Fruit fly (Drosophila melanogaster): ENCODE results near the gene CG5245.

The CG5245 gene

dm6 chr3R:12426310-12426653, 3.1 kb upstream of the CG5245 start, which contains the start of gene NANS (continued):
- TF ChIP-seq CG43689 (GFP tag; IDR thresholded peaks at IDR 0.05), result no peak
- no peak for TF ChIP-seq CG9437 (GFP tag; optimal IDR thresholded peaks at IDR 0.05)
- peak; percentile 57 for TF ChIP-seq E2f2 (GFP tag; IDR thresholded peaks at IDR 0.05)
- TF ChIP-seq CG6765 (GFP tag; optimal IDR thresholded peaks at IDR 0.05), result peak; percentile 3
- TF ChIP-seq CG11247 (GFP tag; IDR thresholded peaks at IDR 0.05), result no peak
- TF ChIP-seq sna (GFP tag; IDR thresholded peaks at IDR 0.05; ENCODE audit: partially characterized antibody), result no peak
- TF ChIP-seq fd64A (GFP tag; optimal IDR thresholded peaks at IDR 0.05), result no peak
- TF ChIP-seq Awh (GFP tag; IDR thresholded peaks at IDR 0.05), result no peak
- TF ChIP-seq CG15073 (GFP tag; optimal IDR thresholded peaks at IDR 0.05), result no peak
- TF ChIP-seq stwl (tag; optimal IDR thresholded peaks at IDR 0.05), result peak; percentile 6
- no peak for TF ChIP-seq sima (GFP tag; optimal IDR thresholded peaks at IDR 0.05)
- TF ChIP-seq lbe (GFP tag; optimal IDR thresholded peaks at IDR 0.05), result peak; percentile 17
- TF ChIP-seq trem (tag; optimal IDR thresholded peaks at IDR 0.05), result no peak
- no peak for TF ChIP-seq Mad (GFP tag; optimal IDR thresholded peaks at IDR 0.05)
- TF ChIP-seq Atf6 (GFP tag; IDR thresholded peaks at IDR 0.05), result no peak
- no peak for TF ChIP-seq CG5245 (GFP tag; optimal IDR thresholded peaks at IDR 0.05)
- TF ChIP-seq CG8089 (GFP tag; optimal IDR thresholded peaks at IDR 0.05), result no peak
- no peak for TF ChIP-seq ewg (GFP tag; optimal IDR thresholded peaks at IDR 0.05)
- no peak for TF ChIP-seq CG9876 (GFP tag; optimal IDR thresholded peaks at IDR 0.05)
- no peak for TF ChIP-seq dan (GFP tag; IDR thresholded peaks at IDR 0.05)
- no peak for TF ChIP-seq Sin3A (optimal IDR thresholded peaks at IDR 0.05)
- TF ChIP-seq sob (GFP tag; IDR thresholded peaks at IDR 0.05), result no peak
- no peak for TF ChIP-seq Gug (GFP tag; IDR thresholded peaks at IDR 0.05)
- 0 out of 2 replicates have a peak, but pooled peaks have one; percentile 27 for TF ChIP-seq unc-4 (GFP tag; IDR thresholded peaks at IDR 0.05; ENCODE audit: partially characterized antibody)
- TF ChIP-seq CG10321 (GFP tag; IDR thresholded peaks at IDR 0.05), result no peak
- no peak for TF ChIP-seq Xrp1 (GFP tag; IDR thresholded peaks at IDR 0.05)
- TF ChIP-seq insv (GFP tag; optimal IDR thresholded peaks at IDR 0.05), result no peak
- peak; percentile 5 for TF ChIP-seq CG13296 (GFP tag; optimal IDR thresholded peaks at IDR 0.05)
- no peak for TF ChIP-seq disco-r (GFP tag; optimal IDR thresholded peaks at IDR 0.05)
- TF ChIP-seq CG12744 (GFP tag; optimal IDR thresholded peaks at IDR 0.05), result no peak
- peak; percentile 44; the same call in 1 of the 4 replicates for TF ChIP-seq Dll (GFP tag; IDR thresholded peaks at IDR 0.05; ENCODE audit: partially characterized antibody)
- TF ChIP-seq oc (tag; optimal IDR thresholded peaks at IDR 0.05), result no peak
- TF ChIP-seq wek (GFP tag; optimal IDR thresholded peaks at IDR 0.05), result no peak
- no peak for TF ChIP-seq CG1647 (GFP tag; optimal IDR thresholded peaks at IDR 0.05)
- TF ChIP-seq CG7839 (tag; optimal IDR thresholded peaks at IDR 0.05), result no peak
- no peak for TF ChIP-seq Chrac-16 (GFP tag; optimal IDR thresholded peaks at IDR 0.05)
- no peak for TF ChIP-seq CG12219 (GFP tag; optimal IDR thresholded peaks at IDR 0.05)
- no peak for TF ChIP-seq eyg (GFP tag; optimal IDR thresholded peaks at IDR 0.05)
- no peak for TF ChIP-seq Camta (GFP tag; optimal IDR thresholded peaks at IDR 0.05)
- TF ChIP-seq Dp (GFP tag; optimal IDR thresholded peaks at IDR 0.05), result peak; percentile 27
- TF ChIP-seq Taf1 (GFP tag; IDR thresholded peaks at IDR 0.05), result no peak
- TF ChIP-seq CG1832 (GFP tag; optimal IDR thresholded peaks at IDR 0.05), result no peak
- no peak for TF ChIP-seq ro (GFP tag; IDR thresholded peaks at IDR 0.05)
- no peak for TF ChIP-seq Bteb2 (GFP tag; optimal IDR thresholded peaks at IDR 0.05)
- TF ChIP-seq chinmo (GFP tag; IDR thresholded peaks at IDR 0.05; ENCODE audit: partially characterized antibody), result 0 out of 4 replicates have a peak, but pooled peaks have one; percentile 64
- TF ChIP-seq Spps (tag; optimal IDR thresholded peaks at IDR 0.05), result no peak
- 0 out of 3 replicates have a peak, but pooled peaks have one; percentile 5 for TF ChIP-seq mld (GFP tag; IDR thresholded peaks at IDR 0.05; ENCODE audit: partially characterized antibody)
- no peak for TF ChIP-seq Doc2 (GFP tag; IDR thresholded peaks at IDR 0.05)
- TF ChIP-seq dysf (GFP tag; IDR thresholded peaks at IDR 0.05), result no peak
- no peak for TF ChIP-seq BEAF-32 (GFP tag; optimal IDR thresholded peaks at IDR 0.05)
- TF ChIP-seq btn (GFP tag; optimal IDR thresholded peaks at IDR 0.05), result no peak
- TF ChIP-seq CG6654 (GFP tag; optimal IDR thresholded peaks at IDR 0.05), result no peak
- TF ChIP-seq dimm (GFP tag; IDR thresholded peaks at IDR 0.05), result no peak

Measured in whole organism, embryonic.